In the genomic region with DNA sequence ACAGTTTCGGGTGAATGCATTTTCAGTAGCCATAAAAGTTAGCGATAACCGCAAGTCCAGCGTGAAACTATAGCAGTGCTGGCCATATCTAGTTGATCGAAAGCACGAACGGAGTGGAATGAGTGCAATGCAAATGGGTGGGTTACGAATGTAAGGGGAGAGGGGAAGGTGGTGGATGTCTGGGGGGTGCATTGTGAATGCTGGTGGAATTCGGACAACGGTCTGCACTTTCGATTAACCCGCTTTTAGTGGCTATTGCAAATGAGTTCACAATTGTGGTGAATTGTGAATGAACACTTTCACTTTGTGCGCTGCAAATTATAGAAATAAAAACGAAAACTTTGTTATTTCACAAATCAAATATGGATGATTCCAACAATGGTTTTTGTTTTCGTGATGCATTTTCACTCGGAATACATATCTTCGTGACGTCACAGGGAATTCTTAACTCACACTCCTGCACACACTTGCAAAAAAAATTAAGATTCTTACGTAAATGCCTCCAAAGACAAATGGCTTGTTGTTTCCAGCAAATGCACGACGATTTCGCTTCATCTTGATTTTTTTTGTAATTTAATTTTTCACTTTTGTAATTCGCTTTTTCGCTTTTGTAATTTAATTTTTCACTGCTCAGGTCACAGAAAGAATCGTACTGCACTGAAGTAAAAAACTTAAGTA, we compare ENCODE assay signal across 1 fruit fly cellular context.
A peak's percentile ranks its signal among the peaks of the same experiment; 100 is the strongest.
TF ChIP-seq lines count a peak whose summit lies in the region.

Gene DIP1, minus strand, starts transcription at position 667 of the 678 bp plus-strand sequence.

TF ChIP-seq in whole organism, embryonic, 481 proteins besides CTCF, POLR2A, EP300 and RAD21 (continued from another document and continues in another):
- TF ChIP-seq danr (GFP tag; IDR thresholded peaks at IDR 0.05; lab: Robert Waterston, UW), result no peak
- TF ChIP-seq Gsc (GFP tag; IDR thresholded peaks at IDR 0.05; lab: Robert Waterston, UW), result no peak
- TF ChIP-seq salm (tag; optimal IDR thresholded peaks at IDR 0.05; lab: Kevin White, UChicago), result no peak
- TF ChIP-seq CG8765 (GFP tag; IDR thresholded peaks at IDR 0.05; lab: Robert Waterston, UW), result no peak
- TF ChIP-seq nmo (GFP tag; optimal IDR thresholded peaks at IDR 0.05; lab: Kevin White, UChicago), result no peak
- no peak for TF ChIP-seq CG14860 (GFP tag; IDR thresholded peaks at IDR 0.05; lab: Robert Waterston, UW; ENCODE audit: partially characterized antibody)
- peak; percentile 1 for TF ChIP-seq CG10431 (GFP tag; optimal IDR thresholded peaks at IDR 0.05; lab: Kevin White, UChicago)
- no peak for TF ChIP-seq CG5180 (GFP tag; optimal IDR thresholded peaks at IDR 0.05; lab: Kevin White, UChicago)
- no peak for TF ChIP-seq crp (GFP tag; optimal IDR thresholded peaks at IDR 0.05; lab: Kevin White, UChicago)
- peak; percentile 3 for TF ChIP-seq CG1603 (tag; optimal IDR thresholded peaks at IDR 0.05; lab: Kevin White, UChicago)
- TF ChIP-seq Gug (GFP tag; IDR thresholded peaks at IDR 0.05; lab: Robert Waterston, UW), result no peak
- no peak for TF ChIP-seq ewg (GFP tag; optimal IDR thresholded peaks at IDR 0.05; lab: Kevin White, UChicago)
- TF ChIP-seq CG17385 (GFP tag; optimal IDR thresholded peaks at IDR 0.05; lab: Kevin White, UChicago), result peak; percentile 31
- TF ChIP-seq Atf6 (GFP tag; IDR thresholded peaks at IDR 0.05; lab: Robert Waterston, UW), result no peak; the same call in 1 of the 2 replicates
- TF ChIP-seq hth (optimal IDR thresholded peaks at IDR 0.05; lab: Kevin White, UChicago), result no peak
- no peak for TF ChIP-seq zfh2 (GFP tag; optimal IDR thresholded peaks at IDR 0.05; lab: Kevin White, UChicago)
- TF ChIP-seq CG1647 (GFP tag; optimal IDR thresholded peaks at IDR 0.05; lab: Kevin White, UChicago), result no peak
- TF ChIP-seq CG33557 (GFP tag; optimal IDR thresholded peaks at IDR 0.05; lab: Kevin White, UChicago), result no peak
- no peak for TF ChIP-seq cas (GFP tag; IDR thresholded peaks at IDR 0.05; lab: Robert Waterston, UW)
- TF ChIP-seq CG3995 (GFP tag; optimal IDR thresholded peaks at IDR 0.05; lab: Kevin White, UChicago), result no peak
- no peak for TF ChIP-seq p53 (GFP tag; optimal IDR thresholded peaks at IDR 0.05; lab: Kevin White, UChicago)
- peak in 1 of 2 experiments; percentile 82 for TF ChIP-seq Pdp1 (GFP tag; optimal IDR thresholded peaks at IDR 0.05; lab: Kevin White, UChicago)
- no peak for TF ChIP-seq CG11247 (GFP tag; IDR thresholded peaks at IDR 0.05; lab: Robert Waterston, UW)
- no peak for TF ChIP-seq tll (GFP tag; optimal IDR thresholded peaks at IDR 0.05; lab: Kevin White, UChicago)
- no peak for TF ChIP-seq CG11398 (GFP tag; optimal IDR thresholded peaks at IDR 0.05; lab: Kevin White, UChicago)
- TF ChIP-seq nom (GFP tag; optimal IDR thresholded peaks at IDR 0.05; lab: Kevin White, UChicago), result peak; percentile 27
- peak; percentile 17 for TF ChIP-seq CG10267 (tag; optimal IDR thresholded peaks at IDR 0.05; lab: Kevin White, UChicago)
- no peak for TF ChIP-seq Dp (GFP tag; optimal IDR thresholded peaks at IDR 0.05; lab: Kevin White, UChicago)
- TF ChIP-seq Fer3 (tag; optimal IDR thresholded peaks at IDR 0.05; lab: Kevin White, UChicago), result peak; percentile 11
- no peak for TF ChIP-seq fd64A (GFP tag; optimal IDR thresholded peaks at IDR 0.05; lab: Kevin White, UChicago)
- no peak for TF ChIP-seq CG17829 (tag; optimal IDR thresholded peaks at IDR 0.05; lab: Kevin White, UChicago)
- TF ChIP-seq Sry-β (GFP tag; optimal IDR thresholded peaks at IDR 0.05; lab: Kevin White, UChicago), result no peak
- peak; percentile 33 for TF ChIP-seq her (GFP tag; optimal IDR thresholded peaks at IDR 0.05; lab: Kevin White, UChicago)
- TF ChIP-seq fru (optimal IDR thresholded peaks at IDR 0.05; lab: Kevin White, UChicago), result no peak
- peak; percentile 58 for TF ChIP-seq CG17328 (GFP tag; IDR thresholded peaks at IDR 0.05; lab: Robert Waterston, UW)
- TF ChIP-seq Med (GFP tag; lab: Kevin White, UChicago), result peak; percentile 81
- no peak for TF ChIP-seq CG32772 (GFP tag; IDR thresholded peaks at IDR 0.05; lab: Robert Waterston, UW)
- no peak for TF ChIP-seq fu2 (GFP tag; optimal IDR thresholded peaks at IDR 0.05; lab: Kevin White, UChicago)
- no peak for TF ChIP-seq Max (GFP tag; optimal IDR thresholded peaks at IDR 0.05; lab: Kevin White, UChicago)
- TF ChIP-seq stwl (tag; optimal IDR thresholded peaks at IDR 0.05; lab: Kevin White, UChicago), result no peak
- no peak for TF ChIP-seq CG18764 (GFP tag; optimal IDR thresholded peaks at IDR 0.05; lab: Kevin White, UChicago)
- TF ChIP-seq CG10654 (GFP tag; optimal IDR thresholded peaks at IDR 0.05; lab: Kevin White, UChicago), result no peak
- no peak for TF ChIP-seq CkIIα-i1 (GFP tag; IDR thresholded peaks at IDR 0.05; lab: Robert Waterston, UW)
- TF ChIP-seq Stat92E (GFP tag; optimal IDR thresholded peaks at IDR 0.05; lab: Kevin White, UChicago), result no peak
- TF ChIP-seq bsh (GFP tag; optimal IDR thresholded peaks at IDR 0.05; lab: Kevin White, UChicago), result peak; percentile 56 to 59
- TF ChIP-seq Mrtf (GFP tag; IDR thresholded peaks at IDR 0.05; lab: Robert Waterston, UW), result no peak
- TF ChIP-seq CG15269 (tag; optimal IDR thresholded peaks at IDR 0.05; lab: Kevin White, UChicago), result peak; percentile 8
- TF ChIP-seq az2 (GFP tag; optimal IDR thresholded peaks at IDR 0.05; lab: Kevin White, UChicago), result no peak
- TF ChIP-seq esg (GFP tag; conservative IDR thresholded peaks at IDR 0.05; lab: Robert Waterston, UW), result no peak
- peak in 1 of 2 experiments; percentile 38 for TF ChIP-seq chif (GFP tag; optimal IDR thresholded peaks at IDR 0.05; lab: Kevin White, UChicago)
- TF ChIP-seq CG8924 (tag; optimal IDR thresholded peaks at IDR 0.05; lab: Kevin White, UChicago), result peak; percentile 30
- no peak for TF ChIP-seq CG4707 (GFP tag; optimal IDR thresholded peaks at IDR 0.05; lab: Kevin White, UChicago)
- TF ChIP-seq CG14710 (tag; optimal IDR thresholded peaks at IDR 0.05; lab: Kevin White, UChicago), result no peak
- TF ChIP-seq aop (GFP tag; IDR thresholded peaks at IDR 0.05; lab: Robert Waterston, UW), result no peak
- TF ChIP-seq Mad (GFP tag; optimal IDR thresholded peaks at IDR 0.05; lab: Kevin White, UChicago), result no peak
- TF ChIP-seq Nf-YA (GFP tag; IDR thresholded peaks at IDR 0.05; lab: Robert Waterston, UW), result no peak
- TF ChIP-seq Hmr (GFP tag; optimal IDR thresholded peaks at IDR 0.05; lab: Kevin White, UChicago), result peak; percentile 23
- no peak for TF ChIP-seq hb (GFP tag; IDR thresholded peaks at IDR 0.05; lab: Robert Waterston, UW; ENCODE audit: partially characterized antibody)
- TF ChIP-seq bigmax (GFP tag; optimal IDR thresholded peaks at IDR 0.05; lab: Kevin White, UChicago), result no peak
- no peak; the same call in 2 of the 3 replicates for TF ChIP-seq row (GFP tag; IDR thresholded peaks at IDR 0.05; lab: Robert Waterston, UW)
- no peak for TF ChIP-seq D19B (GFP tag; optimal IDR thresholded peaks at IDR 0.05; lab: Kevin White, UChicago)
- no peak for TF ChIP-seq C15 (GFP tag; IDR thresholded peaks at IDR 0.05; lab: Robert Waterston, UW)
- TF ChIP-seq gce (GFP tag; IDR thresholded peaks at IDR 0.05; lab: Robert Waterston, UW), result no peak
- peak; percentile 30 for TF ChIP-seq CG7556 (GFP tag; optimal IDR thresholded peaks at IDR 0.05; lab: Kevin White, UChicago)
- no peak for TF ChIP-seq CG3726 (GFP tag; IDR thresholded peaks at IDR 0.05; lab: Robert Waterston, UW)
- no peak for TF ChIP-seq unc-4 (GFP tag; IDR thresholded peaks at IDR 0.05; lab: Robert Waterston, UW; ENCODE audit: partially characterized antibody)
- TF ChIP-seq CG13424 (tag; optimal IDR thresholded peaks at IDR 0.05; lab: Kevin White, UChicago), result no peak
- TF ChIP-seq CG8944 (GFP tag; optimal IDR thresholded peaks at IDR 0.05; lab: Kevin White, UChicago), result no peak
- no peak for TF ChIP-seq usp (GFP tag; optimal IDR thresholded peaks at IDR 0.05; lab: Kevin White, UChicago)
- TF ChIP-seq CG15601 (tag; optimal IDR thresholded peaks at IDR 0.05; lab: Kevin White, UChicago), result no peak
- peak; percentile 52 for TF ChIP-seq zf30C (GFP tag; optimal IDR thresholded peaks at IDR 0.05; lab: Kevin White, UChicago)
- TF ChIP-seq pfk (GFP tag; optimal IDR thresholded peaks at IDR 0.05; lab: Kevin White, UChicago), result no peak
- TF ChIP-seq CG17568 (GFP tag; optimal IDR thresholded peaks at IDR 0.05; lab: Kevin White, UChicago), result no peak
- 0 out of 3 replicates have a peak, but pooled peaks have one; percentile 44 for TF ChIP-seq CG2199 (GFP tag; IDR thresholded peaks at IDR 0.05; lab: Robert Waterston, UW)
- TF ChIP-seq ems (GFP tag; optimal IDR thresholded peaks at IDR 0.05; lab: Kevin White, UChicago), result no peak
- no peak for TF ChIP-seq CG10959 (GFP tag; IDR thresholded peaks at IDR 0.05; lab: Robert Waterston, UW)
- TF ChIP-seq sima (GFP tag; optimal IDR thresholded peaks at IDR 0.05; lab: Kevin White, UChicago), result no peak
- no peak for TF ChIP-seq ftz-f1 (GFP tag; optimal IDR thresholded peaks at IDR 0.05; lab: Kevin White, UChicago)
- TF ChIP-seq Myb (GFP tag; optimal IDR thresholded peaks at IDR 0.05; lab: Kevin White, UChicago), result no peak
- TF ChIP-seq CG4328 (GFP tag; optimal IDR thresholded peaks at IDR 0.05; lab: Kevin White, UChicago), result no peak
- peak; percentile 23 for TF ChIP-seq vfl (GFP tag; optimal IDR thresholded peaks at IDR 0.05; lab: Kevin White, UChicago)
- TF ChIP-seq Hr39 (optimal IDR thresholded peaks at IDR 0.05; lab: Kevin White, UChicago), result no peak
- TF ChIP-seq CoRest (tag; optimal IDR thresholded peaks at IDR 0.05; lab: Kevin White, UChicago), result no peak
- no peak for TF ChIP-seq NC2α (GFP tag; optimal IDR thresholded peaks at IDR 0.05; lab: Kevin White, UChicago)
- no peak for TF ChIP-seq da (GFP tag; optimal IDR thresholded peaks at IDR 0.05; lab: Kevin White, UChicago)
- TF ChIP-seq Drgx (GFP tag; IDR thresholded peaks at IDR 0.05; lab: Robert Waterston, UW), result peak; percentile 67
- no peak for TF ChIP-seq CG6854 (GFP tag; optimal IDR thresholded peaks at IDR 0.05; lab: Kevin White, UChicago)
- TF ChIP-seq HHEX (GFP tag; optimal IDR thresholded peaks at IDR 0.05; lab: Kevin White, UChicago), result no peak
- peak; percentile 62; the same call in 1 of the 2 replicates for TF ChIP-seq Xrp1 (GFP tag; IDR thresholded peaks at IDR 0.05; lab: Robert Waterston, UW)
- TF ChIP-seq lov (optimal IDR thresholded peaks at IDR 0.05; lab: Kevin White, UChicago), result no peak
- no peak for TF ChIP-seq lov (GFP tag; IDR thresholded peaks at IDR 0.05; lab: Robert Waterston, UW)
- no peak for TF ChIP-seq ap (GFP tag; IDR thresholded peaks at IDR 0.05; lab: Robert Waterston, UW)
- TF ChIP-seq CG14441 (GFP tag; IDR thresholded peaks at IDR 0.05; lab: Robert Waterston, UW), result no peak
- no peak for TF ChIP-seq fd96Cb (tag; optimal IDR thresholded peaks at IDR 0.05; lab: Kevin White, UChicago)
- no peak for TF ChIP-seq Sry-δ (GFP tag; optimal IDR thresholded peaks at IDR 0.05; lab: Kevin White, UChicago)
- no peak for TF ChIP-seq klu (GFP tag; IDR thresholded peaks at IDR 0.05; lab: Robert Waterston, UW)
- no peak for TF ChIP-seq gsb (GFP tag; IDR thresholded peaks at IDR 0.05; lab: Robert Waterston, UW)
- TF ChIP-seq jigr1 (GFP tag; IDR thresholded peaks at IDR 0.05; lab: Robert Waterston, UW), result no peak
- TF ChIP-seq lmd (GFP tag; IDR thresholded peaks at IDR 0.05; lab: Robert Waterston, UW), result no peak
- peak; percentile 11 for TF ChIP-seq CG9609 (GFP tag; optimal IDR thresholded peaks at IDR 0.05; lab: Kevin White, UChicago)
- TF ChIP-seq dmrt11E (tag; optimal IDR thresholded peaks at IDR 0.05; lab: Kevin White, UChicago), result peak; percentile 2
- no peak for TF ChIP-seq CG15011 (GFP tag; optimal IDR thresholded peaks at IDR 0.05; lab: Kevin White, UChicago)
- no peak for TF ChIP-seq BEAF-32 (GFP tag; optimal IDR thresholded peaks at IDR 0.05; lab: Kevin White, UChicago)
- no peak for TF ChIP-seq CG9876 (GFP tag; optimal IDR thresholded peaks at IDR 0.05; lab: Kevin White, UChicago)
- TF ChIP-seq croc (GFP tag; conservative IDR thresholded peaks at IDR 0.05; lab: Robert Waterston, UW), result no peak
- TF ChIP-seq NC2β (GFP tag; optimal IDR thresholded peaks at IDR 0.05; lab: Kevin White, UChicago), result no peak
- peak; percentile 44; the same call in 1 of the 2 replicates for TF ChIP-seq slbo (GFP tag; IDR thresholded peaks at IDR 0.05; lab: Robert Waterston, UW)
- no peak for TF ChIP-seq gfzf (GFP tag; optimal IDR thresholded peaks at IDR 0.05; lab: Kevin White, UChicago)
- TF ChIP-seq Six4 (GFP tag; optimal IDR thresholded peaks at IDR 0.05; lab: Kevin White, UChicago), result no peak
- no peak for TF ChIP-seq Hr3 (GFP tag; optimal IDR thresholded peaks at IDR 0.05; lab: Kevin White, UChicago)
- TF ChIP-seq CG2116 (GFP tag; optimal IDR thresholded peaks at IDR 0.05; lab: Kevin White, UChicago), result no peak
- no peak for TF ChIP-seq rib (GFP tag; IDR thresholded peaks at IDR 0.05; lab: Robert Waterston, UW)
- no peak for TF ChIP-seq ro (GFP tag; IDR thresholded peaks at IDR 0.05; lab: Robert Waterston, UW)
- TF ChIP-seq CG7839 (tag; optimal IDR thresholded peaks at IDR 0.05; lab: Kevin White, UChicago), result no peak
- TF ChIP-seq ssp (GFP tag; IDR thresholded peaks at IDR 0.05; lab: Robert Waterston, UW), result no peak
- TF ChIP-seq peb (GFP tag; IDR thresholded peaks at IDR 0.05; lab: Robert Waterston, UW), result no peak
- no peak for TF ChIP-seq CG4404 (GFP tag; IDR thresholded peaks at IDR 0.05; lab: Robert Waterston, UW)
- TF ChIP-seq E2f2 (GFP tag; IDR thresholded peaks at IDR 0.05; lab: Robert Waterston, UW), result no peak
- TF ChIP-seq maf-S (GFP tag; optimal IDR thresholded peaks at IDR 0.05; lab: Kevin White, UChicago), result no peak
- no peak for TF ChIP-seq br (optimal IDR thresholded peaks at IDR 0.05; lab: Kevin White, UChicago)
- no peak for TF ChIP-seq Mes4 (GFP tag; optimal IDR thresholded peaks at IDR 0.05; lab: Kevin White, UChicago)
- TF ChIP-seq tap (tag; optimal IDR thresholded peaks at IDR 0.05; lab: Kevin White, UChicago), result no peak
- no peak; the same call in 1 of the 2 replicates for TF ChIP-seq Ravus (GFP tag; IDR thresholded peaks at IDR 0.05; lab: Robert Waterston, UW)
- TF ChIP-seq Ets65A (GFP tag; lab: Kevin White, UChicago), result no peak
- no peak for TF ChIP-seq CG18619 (GFP tag; optimal IDR thresholded peaks at IDR 0.05; lab: Kevin White, UChicago)
- no peak for TF ChIP-seq abd-A (tag; optimal IDR thresholded peaks at IDR 0.05; lab: Kevin White, UChicago)
- TF ChIP-seq sisA (GFP tag; IDR thresholded peaks at IDR 0.05; lab: Robert Waterston, UW), result no peak
- TF ChIP-seq CrebB (tag; optimal IDR thresholded peaks at IDR 0.05; lab: Kevin White, UChicago), result no peak
- no peak for TF ChIP-seq vnd (GFP tag; IDR thresholded peaks at IDR 0.05; lab: Robert Waterston, UW; ENCODE audit: partially characterized antibody)
- no peak for TF ChIP-seq CG17912 (GFP tag; optimal IDR thresholded peaks at IDR 0.05; lab: Kevin White, UChicago)
- TF ChIP-seq CG4730 (GFP tag; IDR thresholded peaks at IDR 0.05; lab: Robert Waterston, UW), result no peak
